Fruit fly (Drosophila melanogaster) whole organism, embryonic: ENCODE results near the gene SkpD.
A peak's percentile ranks its signal among the peaks of the same experiment; 100 is the strongest.

ENCODE experiments used
- CG10431 ChIP-seq: fragments of 200-800 bp; sonication (Bioruptor generic); optimal IDR thresholded peaks from 3 replicates; lab custom pipeline; 2018; ENCODE audit warnings: missing biosample characterization, mild to moderate bottlenecking, missing genetic modification characterization
- CG10543 ChIP-seq: fragments of 200-800 bp; sonication (Bioruptor generic); optimal IDR thresholded peaks from 3 replicates; lab custom pipeline; 2017; ENCODE audit warnings: missing biosample characterization, mild to moderate bottlenecking, missing genetic modification characterization, moderate library complexity
- CG11247 ChIP-seq: fragments of 200-800 bp; sonication (Bioruptor generic); IDR thresholded peaks from 2 replicates; pipeline ENCODE4 v1.3.6; 2022; ENCODE audit warnings: missing biosample characterization, missing genetic modification characterization
- CG11723 ChIP-seq: fragments of 200-800 bp; sonication (Bioruptor generic); optimal IDR thresholded peaks from 2 replicates; lab custom pipeline; 2017; ENCODE audit warnings: missing biosample characterization, mild to moderate bottlenecking, missing genetic modification characterization
- CG14667 ChIP-seq: fragments of 200-800 bp; sonication (Bioruptor generic); IDR thresholded peaks from 2 replicates; pipeline ENCODE4 v1.3.6; 2022; ENCODE audit warnings: missing biosample characterization, missing genetic modification characterization
- CG18262 ChIP-seq: fragments of 200-800 bp; optimal IDR thresholded peaks from 3 replicates; lab custom pipeline; 2019; ENCODE audit warnings: missing biosample characterization, mild to moderate bottlenecking, missing genetic modification characterization, moderate library complexity
- CG31388 ChIP-seq: fragments of 200-800 bp; sonication (Bioruptor generic); optimal IDR thresholded peaks from 2 replicates; lab custom pipeline; 2016; ENCODE audit warnings: missing biosample characterization, missing genetic modification characterization
- CG33213 ChIP-seq: fragments of 200-800 bp; sonication (Bioruptor generic); optimal IDR thresholded peaks from 3 replicates; lab custom pipeline; 2016; ENCODE audit warnings: missing biosample characterization, missing genetic modification characterization
- CG4617 ChIP-seq: fragments of 200-800 bp; sonication (Bioruptor generic); optimal IDR thresholded peaks from 3 replicates; lab custom pipeline; 2016; ENCODE audit warnings: missing biosample characterization, missing genetic modification characterization, borderline replicate concordance
- CG4707 ChIP-seq: fragments of 200-800 bp; sonication (Bioruptor generic); optimal IDR thresholded peaks from 2 replicates; lab custom pipeline; 2018; ENCODE audit warnings: missing biosample characterization, mild to moderate bottlenecking, missing genetic modification characterization, moderate library complexity
- CG4854 ChIP-seq: fragments of 200-800 bp; sonication (Bioruptor generic); optimal IDR thresholded peaks from 2 replicates; lab custom pipeline; 2016; ENCODE audit warnings: missing biosample characterization, missing genetic modification characterization, inconsistent platforms
- CG9727 ChIP-seq: fragments of 200-800 bp; sonication (Bioruptor generic); optimal IDR thresholded peaks from 3 replicates; lab custom pipeline; 2017; ENCODE audit warnings: missing biosample characterization, mild to moderate bottlenecking, missing genetic modification characterization
- CG9817 ChIP-seq: fragments of 200-800 bp; sonication (Bioruptor generic); optimal IDR thresholded peaks from 2 replicates; lab custom pipeline; 2018; ENCODE audit warnings: missing biosample characterization, mild to moderate bottlenecking, missing genetic modification characterization, moderate library complexity
- Dbx ChIP-seq: fragments of 200-800 bp; sonication (Bioruptor generic); IDR thresholded peaks from 3 replicates; pipeline ENCODE4 v1.3.6; 2022; ENCODE audit warnings: missing biosample characterization, missing genetic modification characterization
- Doc3 ChIP-seq: fragments of 200-800 bp; sonication (Bioruptor generic); IDR thresholded peaks from 3 replicates; pipeline ENCODE4 v1.3.6; 2022; ENCODE audit warnings: missing biosample characterization, missing genetic modification characterization; ENCODE audit not compliant: partially characterized antibody
- Eip74EF ChIP-seq, 2 experiments: fragments of 200-800 bp in 1 of 2; fragments of >200 bp in 1 of 2; sonication (Bioruptor generic) in 1 of 2; optimal IDR thresholded peaks; 2 replicates each; lab custom pipeline; 2017 to 2019; ENCODE audit warnings: missing biosample characterization in 2 of 2, missing genetic modification characterization in 2 of 2, mild to moderate bottlenecking in 1 of 2, moderate library complexity in 1 of 2
- H2.0 ChIP-seq: fragments of 200-800 bp; sonication (Bioruptor generic); IDR thresholded peaks from 2 replicates; pipeline ENCODE4 v1.3.6; 2022; ENCODE audit warnings: missing biosample characterization, missing genetic modification characterization
- Hsf ChIP-seq: fragments of 200-800 bp; sonication (Bioruptor generic); optimal IDR thresholded peaks from 3 replicates; lab custom pipeline; 2016; ENCODE audit warnings: missing biosample characterization, missing genetic modification characterization
- Opbp ChIP-seq: fragments of 200-800 bp; sonication (Bioruptor generic); IDR thresholded peaks from 3 replicates; pipeline ENCODE4 v1.3.6; 2022; ENCODE audit warnings: missing biosample characterization, missing genetic modification characterization; ENCODE audit not compliant: partially characterized antibody
- Poxn ChIP-seq: fragments of 200-800 bp; sonication (Bioruptor generic); IDR thresholded peaks from 2 replicates; pipeline ENCODE4 v1.3.6; 2022; ENCODE audit warnings: missing biosample characterization, missing genetic modification characterization
- Scr ChIP-seq: fragments of 200-800 bp; sonication (Bioruptor generic); IDR thresholded peaks from 2 replicates; pipeline ENCODE4 v1.3.6; 2022; ENCODE audit warnings: missing biosample characterization, missing genetic modification characterization; ENCODE audit not compliant: partially characterized antibody
- Sin3A ChIP-seq: fragments of >200 bp; optimal IDR thresholded peaks from 2 replicates; lab custom pipeline; 2018
- Usf ChIP-seq: fragments of 200-800 bp; sonication (Bioruptor generic); optimal IDR thresholded peaks from 2 replicates; lab custom pipeline; 2017; ENCODE audit warnings: missing genotype, missing biosample characterization, missing genetic modification characterization
- YL-1 ChIP-seq: fragments of 200-800 bp; sonication (Bioruptor generic); optimal IDR thresholded peaks from 3 replicates; lab custom pipeline; 2017; ENCODE audit warnings: missing biosample characterization, mild to moderate bottlenecking, missing genetic modification characterization
- al ChIP-seq: fragments of 200-800 bp; sonication (Bioruptor generic); IDR thresholded peaks from 2 replicates; pipeline ENCODE4 v1.3.6; 2022; ENCODE audit warnings: missing biosample characterization, missing genetic modification characterization
- ase ChIP-seq: fragments of 200-800 bp; sonication (Bioruptor generic); IDR thresholded peaks from 3 replicates; pipeline ENCODE4 v1.3.6; 2022; ENCODE audit warnings: missing biosample characterization, missing genetic modification characterization
- bbx ChIP-seq: fragments of 200-800 bp; sonication (Bioruptor generic); IDR thresholded peaks from 2 replicates; pipeline ENCODE4 v1.3.6; 2022; ENCODE audit warnings: missing biosample characterization, missing genetic modification characterization; ENCODE audit not compliant: partially characterized antibody
- cg ChIP-seq: fragments of 200-800 bp; sonication (Bioruptor generic); optimal IDR thresholded peaks from 3 replicates; lab custom pipeline; 2019; ENCODE audit warnings: missing biosample characterization, mild to moderate bottlenecking, missing genetic modification characterization, moderate library complexity
- chinmo ChIP-seq: fragments of 200-800 bp; sonication (Bioruptor generic); IDR thresholded peaks from 4 replicates; pipeline ENCODE4 v1.3.6; 2022; ENCODE audit warnings: missing biosample characterization, missing genetic modification characterization; ENCODE audit not compliant: partially characterized antibody
- ci ChIP-seq: fragments of 200-800 bp; sonication (Bioruptor generic); IDR thresholded peaks from 3 replicates; pipeline ENCODE4 v1.3.6; 2022; ENCODE audit warnings: missing biosample characterization, missing genetic modification characterization
- dimm ChIP-seq: fragments of 200-800 bp; sonication (Bioruptor generic); IDR thresholded peaks from 2 replicates; pipeline ENCODE4 v1.3.6; 2022; ENCODE audit warnings: missing biosample characterization, missing genetic modification characterization
- dpn ChIP-seq, 2 experiments: fragments of 200-800 bp; sonication (Bioruptor generic); optimal IDR thresholded peaks; 3 replicates each; lab custom pipeline; 2016; ENCODE audit warnings: missing biosample characterization in 2 of 2, missing genetic modification characterization in 2 of 2
- fd102C ChIP-seq: fragments of 200-800 bp; sonication (Bioruptor generic); optimal IDR thresholded peaks from 2 replicates; lab custom pipeline; 2018; ENCODE audit warnings: missing biosample characterization, mild to moderate bottlenecking, missing genetic modification characterization, moderate library complexity
- gce ChIP-seq: fragments of 200-800 bp; sonication (Bioruptor generic); IDR thresholded peaks from 3 replicates; pipeline ENCODE4 v1.3.6; 2022; ENCODE audit warnings: missing biosample characterization, missing genetic modification characterization
- gsb-n ChIP-seq: fragments of 200-800 bp; sonication (Bioruptor generic); optimal IDR thresholded peaks from 3 replicates; lab custom pipeline; 2018; ENCODE audit warnings: missing biosample characterization, mild to moderate bottlenecking, missing genetic modification characterization
- jigr1 ChIP-seq: fragments of 200-800 bp; sonication (Bioruptor generic); IDR thresholded peaks from 3 replicates; pipeline ENCODE4 v1.3.6; 2022; ENCODE audit warnings: missing biosample characterization, missing genetic modification characterization
- kay ChIP-seq: fragments of 200-800 bp; sonication (Bioruptor generic); optimal IDR thresholded peaks from 2 replicates; lab custom pipeline; 2016; ENCODE audit warnings: missing biosample characterization, missing genetic modification characterization
- kni ChIP-seq: fragments of 200-800 bp; sonication (Bioruptor generic); optimal IDR thresholded peaks from 3 replicates; lab custom pipeline; 2017; ENCODE audit warnings: mild to moderate bottlenecking, missing biosample characterization, missing genetic modification reagents, missing genetic modification characterization
- lmd ChIP-seq: fragments of 200-800 bp; sonication (Bioruptor generic); IDR thresholded peaks from 2 replicates; pipeline ENCODE4 v1.3.6; 2022; ENCODE audit warnings: missing biosample characterization, missing genetic modification characterization
- lov ChIP-seq, 2 experiments: fragments of 200-800 bp in 1 of 2; fragments of >200 bp in 1 of 2; sonication (Bioruptor generic) in 1 of 2; IDR thresholded peaks in 1 of 2; optimal IDR thresholded peaks in 1 of 2; 2 replicates in 1 of 2; 3 replicates in 1 of 2; pipeline versions ENCODE4 v1.3.6 to Lab custom; 2017 to 2022; ENCODE audit warnings: missing biosample characterization in 1 of 2, missing genetic modification characterization in 1 of 2
- mirr ChIP-seq: fragments of 200-800 bp; sonication (Bioruptor generic); optimal IDR thresholded peaks from 3 replicates; lab custom pipeline; 2018; ENCODE audit warnings: missing biosample characterization, mild to moderate bottlenecking, missing genetic modification characterization
- pb ChIP-seq: fragments of 200-800 bp; sonication (Bioruptor generic); optimal IDR thresholded peaks from 3 replicates; lab custom pipeline; 2016; ENCODE audit warnings: missing biosample characterization, missing genetic modification characterization
- pfk ChIP-seq: fragments of 200-800 bp; sonication (Bioruptor generic); optimal IDR thresholded peaks from 2 replicates; lab custom pipeline; 2018; ENCODE audit warnings: missing biosample characterization, mild to moderate bottlenecking, missing genetic modification characterization, moderate library complexity
- pita ChIP-seq: fragments of 200-800 bp; sonication (Bioruptor generic); optimal IDR thresholded peaks from 2 replicates; lab custom pipeline; 2017; ENCODE audit warnings: missing biosample characterization, mild to moderate bottlenecking, missing genetic modification characterization
- run ChIP-seq: fragments of 200-800 bp; sonication (Bioruptor generic); optimal IDR thresholded peaks from 3 replicates; lab custom pipeline; 2018; ENCODE audit warnings: missing biosample characterization, mild to moderate bottlenecking, missing genetic modification characterization
- sima ChIP-seq: fragments of 200-800 bp; sonication (Bioruptor generic); optimal IDR thresholded peaks from 2 replicates; lab custom pipeline; 2016; ENCODE audit warnings: missing biosample characterization, missing genetic modification characterization
- slou ChIP-seq: fragments of 200-800 bp; sonication (Bioruptor generic); optimal IDR thresholded peaks from 3 replicates; lab custom pipeline; 2016; ENCODE audit warnings: missing biosample characterization, missing genetic modification characterization
- trem ChIP-seq: fragments of 200-800 bp; optimal IDR thresholded peaks from 3 replicates; lab custom pipeline; 2019; ENCODE audit warnings: missing biosample characterization, mild to moderate bottlenecking, missing genetic modification characterization, moderate library complexity
- zen ChIP-seq: fragments of 200-800 bp; sonication (Bioruptor generic); optimal IDR thresholded peaks from 3 replicates; lab custom pipeline; 2018; ENCODE audit warnings: missing biosample characterization, mild to moderate bottlenecking, missing genetic modification characterization, moderate library complexity
- zf30C ChIP-seq: fragments of 200-800 bp; sonication (Bioruptor generic); optimal IDR thresholded peaks from 3 replicates; lab custom pipeline; 2018; ENCODE audit warnings: missing biosample characterization, mild to moderate bottlenecking, missing genetic modification characterization

The SkpD gene

DNA sequence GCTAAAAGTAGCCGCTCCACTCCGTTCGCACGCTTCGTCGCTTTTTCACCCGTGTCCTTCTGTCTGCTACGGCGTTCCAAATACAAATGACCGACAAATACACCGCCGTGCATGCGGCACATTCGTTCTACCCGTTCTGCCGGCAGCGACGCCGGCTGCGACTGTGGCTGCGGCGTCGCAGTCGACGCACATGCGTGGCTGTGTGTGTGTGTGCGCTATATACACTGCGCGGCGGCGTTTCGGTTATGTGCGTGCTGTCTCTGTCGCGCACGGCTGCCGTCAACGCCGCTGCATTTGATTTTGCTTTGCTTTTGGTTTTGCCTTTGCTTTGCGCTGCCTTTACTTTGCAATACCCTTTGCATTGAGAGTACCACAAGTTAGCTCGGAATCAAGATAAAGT, 29.1 kb upstream of the SkpD start, which contains the start of gene zld (continued):
- TF ChIP-seq Poxn (GFP tag; lab: Robert Waterston, UW) = no peak
- peak; percentile 15 for TF ChIP-seq kni (GFP tag; lab: Kevin White, UChicago)
- peak; percentile 34; the same call in 1 of the 3 replicates for TF ChIP-seq ci (GFP tag; lab: Robert Waterston, UW)
- TF ChIP-seq chinmo (GFP tag; lab: Robert Waterston, UW) = 0 out of 4 replicates have a peak, but pooled peaks have one; percentile 53
- no peak for TF ChIP-seq CG4854
- TF ChIP-seq H2.0 = no peak
- TF ChIP-seq mirr = no peak
- peak; percentile 19 for TF ChIP-seq zen (tag; lab: Kevin White, UChicago)
- no peak for TF ChIP-seq kay (GFP tag; lab: Kevin White, UChicago)
- TF ChIP-seq ase (GFP tag; lab: Robert Waterston, UW) = no peak
- TF ChIP-seq pb (GFP tag; lab: Kevin White, UChicago) = no peak
- no peak for TF ChIP-seq CG10431 (GFP tag; lab: Kevin White, UChicago)
- TF ChIP-seq lov (optimal IDR thresholded peaks at IDR 0.05; lab: Kevin White, UChicago) = no peak
- 0 out of 3 replicates have a peak, but pooled peaks have one; percentile 60 for TF ChIP-seq lov (GFP tag; IDR thresholded peaks at IDR 0.05; lab: Robert Waterston, UW)
- no peak for TF ChIP-seq Hsf (GFP tag; lab: Kevin White, UChicago)
- TF ChIP-seq zf30C (GFP tag; lab: Kevin White, UChicago) = peak; percentile 60
- peak; percentile 89 for TF ChIP-seq cg (GFP tag; lab: Kevin White, UChicago)
- no peak for TF ChIP-seq gce
- no peak for TF ChIP-seq al (GFP tag; lab: Robert Waterston, UW)
- TF ChIP-seq CG14667 (GFP tag; lab: Robert Waterston, UW) = no peak
- no peak for TF ChIP-seq lmd
- TF ChIP-seq run (tag; lab: Kevin White, UChicago) = no peak
- peak; percentile 28; the same call in 1 of the 2 replicates for TF ChIP-seq bbx (GFP tag; lab: Robert Waterston, UW)
- TF ChIP-seq Scr (GFP tag; lab: Robert Waterston, UW) = peak; percentile 39; the same call in 1 of the 2 replicates
- no peak for TF ChIP-seq dpn (GFP tag; optimal IDR thresholded peaks at IDR 0.05; lab: Kevin White, UChicago)
- 0 out of 3 replicates have a peak, but pooled peaks have one; percentile 42 for TF ChIP-seq Opbp (GFP tag; lab: Robert Waterston, UW)
- TF ChIP-seq Dbx = 0 out of 3 replicates have a peak, but pooled peaks have one; percentile 10
- TF ChIP-seq sima = no peak
- no peak for TF ChIP-seq pita (GFP tag; lab: Kevin White, UChicago)
- no peak for TF ChIP-seq Doc3 (GFP tag; lab: Robert Waterston, UW)
- TF ChIP-seq CG11723 = no peak
- no peak for TF ChIP-seq CG33213 (GFP tag; lab: Kevin White, UChicago)
- TF ChIP-seq pfk (GFP tag; lab: Kevin White, UChicago) = no peak
- no peak for TF ChIP-seq CG18262 (tag; lab: Kevin White, UChicago)
- TF ChIP-seq gsb-n = peak; percentile 56
- peak; percentile 11 for TF ChIP-seq CG9727 (GFP tag; lab: Kevin White, UChicago)
- no peak for TF ChIP-seq YL-1 (GFP tag; lab: Kevin White, UChicago)
- no peak for TF ChIP-seq dimm (GFP tag; lab: Robert Waterston, UW)
- no peak for TF ChIP-seq jigr1
- no peak for TF ChIP-seq Sin3A (lab: Kevin White, UChicago)
- TF ChIP-seq CG4617 (GFP tag; lab: Kevin White, UChicago) = no peak
- TF ChIP-seq Eip74EF (GFP tag; optimal IDR thresholded peaks at IDR 0.05; lab: Kevin White, UChicago) = no peak
- TF ChIP-seq CG10543 (GFP tag; lab: Kevin White, UChicago) = no peak
- no peak for TF ChIP-seq CG4707 (GFP tag; lab: Kevin White, UChicago)
- no peak for TF ChIP-seq CG9817 (tag; lab: Kevin White, UChicago)
- no peak for TF ChIP-seq Usf (GFP tag; lab: Kevin White, UChicago)
- TF ChIP-seq slou (GFP tag; lab: Kevin White, UChicago) = no peak
- TF ChIP-seq CG31388 (GFP tag; lab: Kevin White, UChicago) = no peak
- TF ChIP-seq fd102C (GFP tag; lab: Kevin White, UChicago) = peak; percentile 40
- no peak for TF ChIP-seq CG11247 (GFP tag; lab: Robert Waterston, UW)
- no peak for TF ChIP-seq trem (tag; lab: Kevin White, UChicago)
